Worm (Caenorhabditis elegans) whole organism, midembryonic: Measurements from ENCODE around the gene srv-25.

ENCODE experiments used
- T22C8.4 ChIP-seq: fragments of 200-800 bp; sonication (Bioruptor generic); IDR thresholded peaks from 2 replicates; pipeline ENCODE4 v1.3.6; 2022; ENCODE audit warnings: missing genetic modification characterization, missing compliant biosample characterization
- flt-1 ChIP-seq: fragments of 200-800 bp; sonication (Bioruptor generic); IDR thresholded peaks from 2 replicates; pipeline ENCODE4 v1.3.6; 2022; ENCODE audit warnings: missing genetic modification characterization, missing compliant biosample characterization
- klf-2 ChIP-seq: fragments of 200-800 bp; sonication (Bioruptor generic); conservative IDR thresholded peaks from 2 replicates; pipeline ENCODE4 v1.3.6; 2022; ENCODE audit warnings: missing genetic modification reagents, missing genetic modification characterization, missing compliant biosample characterization
- ztf-23 ChIP-seq: fragments of 200-800 bp; sonication (Bioruptor generic); IDR thresholded peaks from 2 replicates; pipeline ENCODE4 v1.3.6; 2022; ENCODE audit warnings: missing genetic modification reagents, missing genetic modification characterization, missing compliant biosample characterization

DNA sequence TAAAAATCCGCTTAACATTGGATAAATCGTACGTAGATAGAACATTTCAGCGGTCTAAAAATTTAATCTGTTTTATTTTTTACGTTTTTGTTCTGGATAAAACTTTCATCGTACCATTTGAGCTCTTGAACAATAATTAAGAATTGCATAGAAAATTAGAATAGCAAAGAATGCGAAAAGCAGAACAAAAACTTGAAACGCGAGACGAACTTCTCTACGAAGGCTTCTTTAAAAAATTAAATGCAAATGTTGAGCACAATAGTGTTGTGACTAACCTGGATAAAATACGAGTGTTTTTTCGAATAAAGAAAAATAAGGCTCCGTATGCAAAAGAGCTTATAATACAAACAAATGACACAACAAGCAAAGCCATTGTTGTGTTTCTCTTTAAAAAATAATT is 4.0 kb downstream of the srv-25 start:
- TF ChIP-seq klf-2 (GFP tag; lab: Robert Waterston, UW) (no peak), T22C8.4 (GFP tag; lab: Robert Waterston, UW) (no peak), ztf-23 (GFP tag; lab: Robert Waterston, UW) (no peak), flt-1 (GFP tag; lab: Robert Waterston, UW) (no peak)
